Fruit fly (Drosophila melanogaster): Measurements from ENCODE around the gene CG13643.

dm6 chr3R:24856143-24856542, 49.7 kb downstream of the CG13643 start, which contains the start of gene HDAC11:
- TF ChIP-seq Scr (GFP tag; IDR thresholded peaks at IDR 0.05; ENCODE audit: partially characterized antibody) (no peak), Max (GFP tag; optimal IDR thresholded peaks at IDR 0.05) (no peak), CG5953 (GFP tag; IDR thresholded peaks at IDR 0.05) (no peak), Poxn (GFP tag; IDR thresholded peaks at IDR 0.05) (no peak), Dbx (GFP tag; IDR thresholded peaks at IDR 0.05) (no peak), CG10147 (GFP tag; optimal IDR thresholded peaks at IDR 0.05) (no peak), Hey (tag; optimal IDR thresholded peaks at IDR 0.05) (no peak), Tbp (GFP tag; optimal IDR thresholded peaks at IDR 0.05) (no peak), ftz-f1 (GFP tag; optimal IDR thresholded peaks at IDR 0.05) (no peak), Nf-YC (tag; optimal IDR thresholded peaks at IDR 0.05) (no peak)
